Worm (Caenorhabditis elegans): ENCODE measurements around the gene str-200.

DNA sequence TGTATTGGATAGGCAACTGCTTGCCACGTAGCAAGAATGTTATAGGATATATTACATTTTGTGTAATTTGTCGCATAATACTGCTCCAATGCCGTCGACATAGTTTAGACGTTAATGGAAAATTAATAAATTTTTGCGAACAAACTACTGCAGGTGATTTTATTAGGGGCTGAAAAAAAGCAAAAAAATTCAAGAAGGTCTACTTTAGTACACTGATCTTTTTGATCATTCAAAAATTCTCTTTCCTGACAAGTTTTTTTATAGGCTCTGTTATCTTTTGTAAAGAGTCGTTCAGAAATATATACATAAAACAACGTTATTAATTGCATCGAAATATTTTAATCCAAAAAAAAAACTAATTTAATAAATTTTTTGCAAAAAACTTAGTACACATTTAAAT, 27.1 kb upstream of the str-200 start, which contains the start of gene srh-111:
- no peak for TF ChIP-seq skn-1 (tag; optimal IDR thresholded peaks at IDR 0.05)
- TF ChIP-seq gmeb-1 (tag; optimal IDR thresholded peaks at IDR 0.05) = no peak
- TF ChIP-seq nhr-11 (tag; optimal IDR thresholded peaks at IDR 0.05) = no peak
- no peak for TF ChIP-seq R02D3.7 (tag; optimal IDR thresholded peaks at IDR 0.05)
- no peak for TF ChIP-seq nhr-237 (tag; optimal IDR thresholded peaks at IDR 0.05)
- no peak for TF ChIP-seq ztf-11 (tag; optimal IDR thresholded peaks at IDR 0.05)
- TF ChIP-seq elt-3 (tag; optimal IDR thresholded peaks at IDR 0.05) = no peak
- TF ChIP-seq ztf-1 (GFP tag; conservative IDR thresholded peaks at IDR 0.05) = no peak
- no peak for TF ChIP-seq fos-1 (tag; optimal IDR thresholded peaks at IDR 0.05)
- TF ChIP-seq aly-2 (tag; optimal IDR thresholded peaks at IDR 0.05) = no peak
- no peak for TF ChIP-seq ama-1 (optimal IDR thresholded peaks at IDR 0.05)
- TF ChIP-seq ceh-16 (tag; optimal IDR thresholded peaks at IDR 0.05) = no peak
- TF ChIP-seq elt-1 (tag; optimal IDR thresholded peaks at IDR 0.05) = no peak
- TF ChIP-seq ceh-82 (tag; optimal IDR thresholded peaks at IDR 0.05) = no peak

Measured in whole organism, L2 larva.